Fruit fly (Drosophila melanogaster) Kc167 (cell line): ENCODE measurements around the gene CG12259.

Experiments
- Myc ChIP-seq: fragments of >200 bp; optimal IDR thresholded peaks from 2 replicates; lab custom pipeline; 2017; ENCODE audit warnings: missing external identifiers
- Sin3A ChIP-seq: fragments of >200 bp; optimal IDR thresholded peaks from 2 replicates; lab custom pipeline; 2018; ENCODE audit warnings: missing external identifiers
- h ChIP-seq: fragments of >200 bp; optimal IDR thresholded peaks from 3 replicates; lab custom pipeline; 2018; ENCODE audit warnings: missing external identifiers
- insv ChIP-seq: fragments of >200 bp; optimal IDR thresholded peaks from 3 replicates; lab custom pipeline; 2018; ENCODE audit warnings: missing external identifiers
- psq ChIP-seq: fragments of >200 bp; optimal IDR thresholded peaks from 2 replicates; lab custom pipeline; 2017; ENCODE audit warnings: missing external identifiers
- ttk ChIP-seq: sonication (Bioruptor generic); optimal IDR thresholded peaks from 2 replicates; lab custom pipeline; 2017; ENCODE audit warnings: missing external identifiers

CG12259 gene

DNA sequence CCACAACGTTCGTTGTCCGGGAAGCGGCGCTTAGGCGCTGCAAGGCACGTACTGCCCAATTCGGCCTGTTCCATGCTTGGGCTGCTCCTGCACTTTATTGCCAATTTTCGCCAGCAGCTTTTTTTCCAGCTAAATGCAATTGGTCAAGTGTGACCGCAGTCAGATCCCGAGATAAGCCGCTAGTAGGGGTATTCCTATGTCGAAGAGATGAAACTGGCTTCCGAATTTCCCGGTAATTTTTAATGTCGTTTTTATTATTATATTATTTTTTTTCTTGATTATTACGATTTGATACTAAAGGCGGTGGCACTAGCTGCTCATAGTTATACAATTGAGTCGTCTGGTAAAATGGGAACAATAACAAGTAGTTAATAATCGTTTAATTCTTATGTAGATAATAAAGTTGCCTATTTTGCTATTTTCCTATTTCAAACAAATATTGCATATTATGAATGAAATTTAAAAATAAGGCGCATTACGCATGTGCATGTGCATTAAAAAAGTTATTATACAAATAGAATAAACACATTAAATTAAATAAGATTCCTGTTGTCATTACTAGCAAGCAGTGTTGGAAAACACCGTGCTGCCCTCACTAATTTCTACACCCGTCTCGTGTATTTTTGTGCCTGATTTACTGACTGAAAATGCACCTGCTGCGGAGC, 4.4 kb downstream of the CG12259 start, which contains the start of the genes CG5003 and mRpS22:
Gene CG5003 (minus strand): TSS at position 162 of the 665 bp plus-strand sequence.
Gene mRpS22 (plus strand): TSS at position 554 of the 665 bp plus-strand sequence.
- TF ChIP-seq psq: no peak
- TF ChIP-seq h (lab: Kevin White, UChicago): no peak
- no peak for TF ChIP-seq ttk
- TF ChIP-seq Sin3A (lab: Kevin White, UChicago): no peak
- no peak for TF ChIP-seq Myc
- no peak for TF ChIP-seq insv (lab: Kevin White, UChicago)

DNA sequence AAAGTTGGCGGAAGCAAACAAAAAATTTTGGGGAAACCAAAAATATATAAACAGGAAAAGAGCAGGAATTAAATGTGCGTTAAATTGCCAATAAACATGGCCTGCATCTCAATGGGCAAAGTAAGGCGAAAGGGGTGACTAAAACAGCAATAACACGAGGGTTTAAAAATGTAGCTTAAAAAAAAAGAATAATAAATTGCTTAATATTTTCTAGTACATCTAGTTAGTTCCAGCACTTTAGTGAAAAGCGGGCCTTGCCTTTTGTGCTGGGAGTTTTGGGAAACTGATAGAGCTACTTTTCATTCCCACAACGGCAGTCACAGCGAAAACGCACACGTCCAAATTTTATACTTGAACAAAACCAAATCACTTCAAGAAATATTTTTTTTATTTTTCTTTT, 8.7 kb downstream of the CG12259 start, which contains the start of gene mil:
Gene mil (plus strand): TSS at position 301 of the 400 bp plus-strand sequence.
- TF ChIP-seq Myc: no peak
- TF ChIP-seq h (lab: Kevin White, UChicago): no peak
- no peak for TF ChIP-seq ttk
- TF ChIP-seq psq: no peak
- no peak for TF ChIP-seq insv (lab: Kevin White, UChicago)
- no peak for TF ChIP-seq Sin3A (lab: Kevin White, UChicago)

DNA sequence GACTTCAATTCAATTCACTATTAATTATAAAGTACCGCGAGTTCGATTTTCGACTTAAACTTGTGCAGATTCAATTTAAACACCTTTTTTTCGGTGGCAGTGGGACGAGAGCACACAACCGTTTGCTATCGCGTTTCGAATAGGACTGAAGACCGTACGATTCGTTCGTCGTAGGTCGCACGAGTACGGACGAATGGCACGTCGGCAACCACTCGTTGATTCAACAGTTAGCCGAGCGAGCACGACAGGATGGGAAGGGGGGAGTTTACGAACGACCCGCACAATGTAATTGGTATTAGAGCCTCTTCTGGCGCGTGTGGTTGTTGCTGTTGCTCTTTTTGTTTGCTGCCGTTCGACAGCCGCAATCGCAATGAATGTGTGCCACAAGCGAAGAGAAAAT, 15.2 kb downstream of the CG12259 start, which contains the start of gene CG34353:
Gene CG34353 (minus strand): TSS at position 149 of the 400 bp plus-strand sequence.
- TF ChIP-seq h (lab: Kevin White, UChicago): no peak
- TF ChIP-seq psq: no peak
- TF ChIP-seq Myc: no peak
- no peak for TF ChIP-seq Sin3A (lab: Kevin White, UChicago)
- TF ChIP-seq insv (lab: Kevin White, UChicago): no peak
- TF ChIP-seq ttk: no peak

DNA sequence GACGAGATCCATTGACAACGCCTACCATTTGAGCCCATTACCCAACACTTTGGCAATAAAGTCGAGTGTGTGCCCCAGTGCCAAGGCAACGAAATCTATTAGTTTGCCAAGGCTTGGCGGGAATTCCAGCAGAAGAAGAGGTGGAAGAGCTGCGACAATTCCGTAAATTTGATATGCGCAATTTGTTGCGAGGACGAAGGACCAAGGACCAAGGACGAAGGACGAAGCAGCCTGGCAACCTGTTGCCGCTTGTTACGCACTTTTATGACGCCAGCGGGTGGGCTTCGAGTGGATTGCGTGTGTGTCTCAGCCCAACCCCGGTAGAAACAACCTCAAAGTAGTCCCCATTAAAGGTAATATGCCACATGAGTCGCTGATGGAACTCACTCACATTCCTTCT, 32.8 kb downstream of the CG12259 start:
- TF ChIP-seq insv (lab: Kevin White, UChicago): no peak
- TF ChIP-seq Sin3A (lab: Kevin White, UChicago): no peak
- TF ChIP-seq psq: no peak
- no peak for TF ChIP-seq ttk

DNA sequence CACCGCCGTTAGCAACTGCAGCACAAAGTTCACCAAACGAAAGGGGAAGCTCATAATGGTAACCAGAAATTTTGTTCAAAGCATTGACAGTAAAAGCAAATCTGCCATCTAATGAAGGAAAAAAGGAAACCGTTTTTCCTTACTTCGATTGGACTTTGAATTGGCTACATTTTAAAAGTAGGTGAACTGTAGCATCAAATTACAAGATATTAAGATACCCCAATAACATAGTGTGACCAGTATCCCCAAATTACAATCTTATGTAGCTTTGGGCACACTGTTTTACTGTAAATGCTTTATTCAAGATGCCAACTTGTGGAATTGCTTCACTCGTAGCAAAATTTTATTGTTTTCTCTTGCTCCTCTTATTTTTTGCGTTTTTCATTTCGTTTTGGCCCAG, 48.6 kb downstream of the CG12259 start, which contains the start of gene CG12426:
Gene CG12426 (minus strand): TSS at position 101 of the 400 bp plus-strand sequence.
- no peak for TF ChIP-seq ttk
- no peak for TF ChIP-seq insv (lab: Kevin White, UChicago)
- TF ChIP-seq h (lab: Kevin White, UChicago): no peak
- TF ChIP-seq Myc: no peak
- no peak for TF ChIP-seq psq
- no peak for TF ChIP-seq Sin3A (lab: Kevin White, UChicago)
